Worm (Caenorhabditis elegans): Measurements from ENCODE around the gene C16E9.1.

- TF ChIP-seq tbx-2 (tag; optimal IDR thresholded peaks at IDR 0.05) (no peak), ama-1 (optimal IDR thresholded peaks at IDR 0.05) (no peak), lim-6 (tag; optimal IDR thresholded peaks at IDR 0.05) (no peak), ahr-1 (tag; optimal IDR thresholded peaks at IDR 0.05) (no peak), C08G9.2 (tag; optimal IDR thresholded peaks at IDR 0.05) (no peak)
These were observed 19.5 kb downstream of the C16E9.1 start for ce11 chrX:6959534-6959933.

All from whole organism, late embryonic.